Worm (Caenorhabditis elegans) whole organism, L4 larva: ENCODE measurements around the gene tpan-1.

ENCODE experiments used
- dmd-6 ChIP-seq: fragments of 200-800 bp; sonication (Bioruptor generic); IDR thresholded peaks from 2 replicates; pipeline ENCODE4 v1.3.6; 2022; ENCODE audit warnings: missing genetic modification reagents, missing genetic modification characterization, missing compliant biosample characterization
- lin-15B ChIP-seq: fragments of 150-350 bp; sonication (generic microtip); optimal IDR thresholded peaks from 3 replicates; lab custom pipeline; 2014; ENCODE audit warnings: missing biosample characterization, missing genetic modification characterization

- TF ChIP-seq lin-15B = no peak
- TF ChIP-seq dmd-6 (GFP tag; lab: Robert Waterston, UW) = no peak
Measured at ce11 chrV:20814424-20814823, 25.1 kb downstream of the tpan-1 start, which contains the start of gene Y44A6D.7.
